Worm (Caenorhabditis elegans): Measurements from ENCODE around the gene F59B10.4.

DNA sequence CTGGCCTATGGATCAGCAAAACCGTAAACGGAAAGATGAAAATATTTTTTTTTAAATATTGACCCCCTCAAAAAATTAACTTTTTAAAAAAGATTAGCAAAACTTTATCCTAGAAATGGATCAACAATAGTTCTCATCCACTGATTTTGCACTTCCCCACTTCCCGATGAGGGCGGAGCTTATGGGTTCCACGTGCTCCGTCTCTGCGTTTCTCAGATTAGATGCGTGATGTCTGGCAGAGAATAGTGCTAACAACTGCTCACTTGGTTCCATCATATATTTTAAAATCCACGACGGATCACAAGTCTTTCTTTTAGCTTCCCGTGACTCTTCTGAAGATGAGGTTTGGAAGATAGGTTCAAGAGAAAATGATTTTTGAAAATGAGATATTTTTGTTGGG, 39.4 kb upstream of the F59B10.4 start:
- TF ChIP-seq cog-1 (tag; optimal IDR thresholded peaks at IDR 0.05) (no peak), tab-1 (GFP tag; IDR thresholded peaks at IDR 0.05) (no peak), flt-1 (GFP tag; IDR thresholded peaks at IDR 0.05) (no peak)
